Fruit fly (Drosophila melanogaster) whole organism, prepupa: ENCODE measurements around the gene CG1136.

Experiments
- CG11902 ChIP-seq: fragments of 200-800 bp; sonication (Bioruptor generic); optimal IDR thresholded peaks from 3 replicates; lab custom pipeline; 2016; ENCODE audit warnings: missing biosample characterization, missing genetic modification characterization
- CG16779 ChIP-seq: fragments of 200-800 bp; sonication (Bioruptor generic); optimal IDR thresholded peaks from 3 replicates; lab custom pipeline; 2017; ENCODE audit warnings: missing biosample characterization, mild to moderate bottlenecking, missing genetic modification characterization
- CG31627 ChIP-seq: fragments of 200-800 bp; sonication (Bioruptor generic); optimal IDR thresholded peaks from 3 replicates; lab custom pipeline; 2016; ENCODE audit warnings: missing biosample characterization, missing genetic modification characterization
- CG32006 ChIP-seq: fragments of 200-800 bp; sonication (Bioruptor generic); optimal IDR thresholded peaks from 3 replicates; lab custom pipeline; 2017; ENCODE audit warnings: missing biosample characterization, mild to moderate bottlenecking, missing genetic modification characterization
- CG6163 ChIP-seq: fragments of 200-800 bp; sonication (Bioruptor generic); IDR thresholded peaks from 3 replicates; pipeline ENCODE4 v1.3.6; 2022; ENCODE audit warnings: missing biosample characterization, missing genetic modification characterization
- CG6276 ChIP-seq: fragments of 200-800 bp; sonication (Bioruptor generic); optimal IDR thresholded peaks from 2 replicates; lab custom pipeline; 2017; ENCODE audit warnings: missing biosample characterization, mild to moderate bottlenecking, missing genetic modification characterization
- CG6854 ChIP-seq: fragments of 200-800 bp; sonication (Bioruptor generic); optimal IDR thresholded peaks from 2 replicates; lab custom pipeline; 2017; ENCODE audit warnings: missing biosample characterization, mild to moderate bottlenecking, missing genetic modification characterization
- CG8119 ChIP-seq: fragments of 200-800 bp; sonication (Bioruptor generic); IDR thresholded peaks from 3 replicates; pipeline ENCODE4 v1.3.6; 2022; ENCODE audit warnings: missing biosample characterization, missing genetic modification characterization
- Eip78C ChIP-seq: fragments of 200-800 bp; sonication (Bioruptor generic); peaks from one replicate; lab custom pipeline; 2016; ENCODE audit warnings: missing biosample characterization, missing genetic modification characterization
- Ets96B ChIP-seq: fragments of 200-800 bp; optimal IDR thresholded peaks from 2 replicates; lab custom pipeline; 2019; ENCODE audit warnings: missing biosample characterization, mild to moderate bottlenecking, missing genetic modification characterization, moderate library complexity
- Hr39 ChIP-seq: fragments of 200-800 bp; sonication (Bioruptor generic); optimal IDR thresholded peaks from 2 replicates; lab custom pipeline; 2016; ENCODE audit warnings: missing biosample characterization, missing genetic modification characterization
- Lpt ChIP-seq: fragments of 200-800 bp; sonication (Bioruptor generic); optimal IDR thresholded peaks from 3 replicates; lab custom pipeline; 2016; ENCODE audit warnings: missing biosample characterization, missing genetic modification characterization
- Sox14 ChIP-seq: fragments of 200-800 bp; sonication (Bioruptor generic); optimal IDR thresholded peaks from 3 replicates; lab custom pipeline; 2016; ENCODE audit warnings: missing biosample characterization, missing genetic modification characterization
- achi ChIP-seq: fragments of 200-800 bp; sonication (Bioruptor generic); optimal IDR thresholded peaks from 3 replicates; lab custom pipeline; 2016; ENCODE audit warnings: missing biosample characterization, missing genetic modification characterization

- TF ChIP-seq CG6276 (GFP tag; lab: Kevin White, UChicago) = no peak
- no peak for TF ChIP-seq Eip78C (GFP tag; lab: Kevin White, UChicago)
- TF ChIP-seq CG8119 (GFP tag; lab: Robert Waterston, UW) = 0 out of 3 replicates have a peak, but pooled peaks have one; percentile 16
- no peak for TF ChIP-seq Lpt
- TF ChIP-seq Sox14 (GFP tag; lab: Kevin White, UChicago) = no peak
- TF ChIP-seq CG6854 = no peak
- no peak for TF ChIP-seq achi (GFP tag; lab: Kevin White, UChicago)
- no peak for TF ChIP-seq CG31627 (GFP tag; lab: Kevin White, UChicago)
- no peak for TF ChIP-seq CG6163 (GFP tag; lab: Robert Waterston, UW)
- TF ChIP-seq CG11902 (GFP tag; lab: Kevin White, UChicago) = no peak
- TF ChIP-seq Ets96B (tag; lab: Kevin White, UChicago) = no peak
- TF ChIP-seq CG16779 (tag; lab: Kevin White, UChicago) = no peak
- TF ChIP-seq Hr39 = no peak
- peak; percentile 35 for TF ChIP-seq CG32006 (GFP tag; lab: Kevin White, UChicago)
These were observed 39.1 kb upstream of the CG1136 start for dm6 chr3L:4007256-4007655.
